Worm (Caenorhabditis elegans): ENCODE data around the gene glt-3.
A peak's percentile ranks its signal among the peaks of the same experiment; 100 is the strongest.

DNA sequence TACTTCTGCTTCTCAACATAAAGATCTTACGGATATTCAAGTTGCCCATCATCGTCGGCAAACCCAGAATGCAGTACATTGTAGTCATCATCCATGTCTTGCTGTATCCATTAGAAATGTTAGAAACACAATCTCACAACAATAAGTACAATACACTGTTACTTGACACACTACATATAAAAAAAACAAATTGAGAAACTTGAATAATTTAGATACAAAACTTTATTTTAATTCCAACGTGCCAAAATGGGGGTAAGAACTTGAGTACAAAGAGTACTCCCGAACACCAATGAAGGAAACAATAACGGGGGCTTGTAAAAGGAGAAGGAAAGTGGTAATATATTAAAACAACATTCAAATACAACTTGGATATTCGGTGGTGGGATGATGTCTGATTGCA lies 3.5 kb upstream of the glt-3 start, which contains the start of gene ctf-18:
- no peak for TF ChIP-seq madf-5 (GFP tag; IDR thresholded peaks at IDR 0.05)
- TF ChIP-seq F49E8.2 (tag; optimal IDR thresholded peaks at IDR 0.05; ENCODE audit: borderline replicate concordance) = no peak
- no peak for TF ChIP-seq ztf-7 (tag; optimal IDR thresholded peaks at IDR 0.05)
- no peak for TF ChIP-seq pha-4 (GFP tag; IDR thresholded peaks at IDR 0.05)
- TF ChIP-seq pha-4 (tag; optimal IDR thresholded peaks at IDR 0.05) = no peak
- TF ChIP-seq arid-1 (GFP tag; conservative IDR thresholded peaks at IDR 0.05) = no peak
- TF ChIP-seq nhr-10 (tag; optimal IDR thresholded peaks at IDR 0.05) = no peak
- peak; percentile 60 for TF ChIP-seq ama-1 (optimal IDR thresholded peaks at IDR 0.05)
- no peak for TF ChIP-seq nhr-11 (tag; optimal IDR thresholded peaks at IDR 0.05)
- TF ChIP-seq zip-2 (tag; optimal IDR thresholded peaks at IDR 0.05) = no peak
- TF ChIP-seq nhr-102 (tag; optimal IDR thresholded peaks at IDR 0.05) = no peak

Measured in whole organism, L4 larva.